Worm (Caenorhabditis elegans) whole organism, young adult: ENCODE results near the gene C07G1.15.

Source experiments
- B0035.1 ChIP-seq: sonication (generic microtip); optimal IDR thresholded peaks from 2 replicates; lab custom pipeline; 2016; ENCODE audit warnings: missing genetic modification characterization, mild to moderate bottlenecking, missing compliant biosample characterization, missing genotype, missing genetic modification reagents
- B0261.1 ChIP-seq: sonication (generic microtip); optimal IDR thresholded peaks from 2 replicates; lab custom pipeline; 2016; ENCODE audit warnings: mild to moderate bottlenecking, missing genetic modification characterization, moderate library complexity, missing compliant biosample characterization
- C17E4.6 ChIP-seq: fragments of 200-800 bp; sonication (Bioruptor generic); IDR thresholded peaks from 2 replicates; pipeline ENCODE4 v1.3.6; 2022; ENCODE audit warnings: missing genetic modification reagents, missing genetic modification characterization, missing compliant biosample characterization
- F23B12.7 ChIP-seq: sonication (generic microtip); optimal IDR thresholded peaks from 2 replicates; lab custom pipeline; 2017; ENCODE audit warnings: missing genetic modification characterization, mild to moderate bottlenecking, missing compliant biosample characterization, antibody characterized with exemption, moderate library complexity; ENCODE audit not compliant: insufficient read depth
- F33H1.4 ChIP-seq: fragments of 200-800 bp; sonication (Bioruptor generic); IDR thresholded peaks from 2 replicates; pipeline ENCODE4 v1.3.6; 2022; ENCODE audit warnings: missing genetic modification reagents, missing genetic modification characterization, missing compliant biosample characterization
- T07F8.4 ChIP-seq: sonication (generic microtip); optimal IDR thresholded peaks from 2 replicates; lab custom pipeline; 2016; ENCODE audit warnings: mild to moderate bottlenecking, missing genetic modification characterization, moderate library complexity, missing compliant biosample characterization
- T26A5.8 ChIP-seq: sonication (generic microtip); optimal IDR thresholded peaks from 2 replicates; lab custom pipeline; 2016; ENCODE audit warnings: missing genetic modification characterization, missing compliant biosample characterization
- Y53F4B.3 ChIP-seq: fragments of 200-800 bp; sonication (Bioruptor generic); IDR thresholded peaks from 2 replicates; pipeline ENCODE4 v1.3.6; 2022; ENCODE audit warnings: missing genetic modification reagents, missing genetic modification characterization, missing compliant biosample characterization
- Y56A3A.18 ChIP-seq: fragments of 200-800 bp; sonication (Bioruptor generic); IDR thresholded peaks from 2 replicates; pipeline ENCODE4 v1.3.6; 2022; ENCODE audit warnings: missing genetic modification reagents, missing genetic modification characterization, missing compliant biosample characterization
- aptf-2 ChIP-seq: fragments of 200-800 bp; sonication (Bioruptor generic); conservative IDR thresholded peaks from 2 replicates; pipeline ENCODE4 v1.3.6; 2022; ENCODE audit warnings: missing genetic modification reagents, missing genetic modification characterization, missing compliant biosample characterization
- attf-5 ChIP-seq: fragments of 200-800 bp; sonication (Bioruptor generic); optimal IDR thresholded peaks from 2 replicates; lab custom pipeline; 2018; ENCODE audit warnings: mild to moderate bottlenecking, missing genetic modification characterization, missing compliant biosample characterization
- attf-6 ChIP-seq: fragments of 200-800 bp; sonication (Bioruptor generic); IDR thresholded peaks from 2 replicates; pipeline ENCODE4 v1.3.6; 2022; ENCODE audit warnings: missing genetic modification reagents, missing genetic modification characterization, missing compliant biosample characterization
- cebp-1 ChIP-seq, 2 experiments: fragments of 200-800 bp in 1 of 2; sonication (Bioruptor generic) in 1 of 2; sonication (generic microtip) in 1 of 2; IDR thresholded peaks in 1 of 2; optimal IDR thresholded peaks in 1 of 2; 2 replicates each; pipeline versions ENCODE4 v1.3.6 to Lab custom; 2017 to 2022; ENCODE audit warnings: missing compliant biosample characterization in 2 of 2, missing genetic modification characterization in 2 of 2, mild to moderate bottlenecking in 1 of 2, missing genetic modification reagents in 1 of 2, moderate library complexity in 1 of 2
- ceh-40 ChIP-seq: fragments of 200-800 bp; sonication (Bioruptor generic); IDR thresholded peaks from 2 replicates; pipeline ENCODE4 v1.3.6; 2022; ENCODE audit warnings: missing genetic modification characterization, missing compliant biosample characterization
- ceh-79 ChIP-seq: sonication (generic microtip); optimal IDR thresholded peaks from 2 replicates; lab custom pipeline; 2017; ENCODE audit warnings: mild to moderate bottlenecking, missing genetic modification characterization, missing compliant biosample characterization
- egrh-3 ChIP-seq: fragments of 200-800 bp; sonication (Bioruptor generic); IDR thresholded peaks from 2 replicates; pipeline ENCODE4 v1.3.6; 2022; ENCODE audit warnings: missing genetic modification reagents, missing genetic modification characterization, missing compliant biosample characterization
- hmg-20 ChIP-seq: fragments of 200-800 bp; sonication (Bioruptor generic); IDR thresholded peaks from 2 replicates; pipeline ENCODE4 v1.3.6; 2022; ENCODE audit warnings: missing genetic modification reagents, missing genetic modification characterization, missing compliant biosample characterization
- hsf-1 ChIP-seq: fragments of 200-800 bp; sonication (Bioruptor generic); IDR thresholded peaks from 2 replicates; pipeline ENCODE4 v1.3.6; 2022; ENCODE audit warnings: missing genetic modification reagents, missing genetic modification characterization, missing compliant biosample characterization
- let-526 ChIP-seq: fragments of 200-800 bp; sonication (Bioruptor generic); IDR thresholded peaks from 2 replicates; pipeline ENCODE4 v1.3.6; 2022; ENCODE audit warnings: missing genetic modification reagents, missing genetic modification characterization, missing compliant biosample characterization
- lin-54 ChIP-seq: fragments of 200-800 bp; sonication (Bioruptor generic); optimal IDR thresholded peaks from 2 replicates; lab custom pipeline; 2018; ENCODE audit warnings: mild to moderate bottlenecking, missing genetic modification characterization, missing compliant biosample characterization
- lsl-1 ChIP-seq: fragments of 200-800 bp; sonication (Bioruptor generic); optimal IDR thresholded peaks from 2 replicates; lab custom pipeline; 2018; ENCODE audit warnings: mild to moderate bottlenecking, missing genetic modification characterization, moderate library complexity, missing compliant biosample characterization
- nfya-2 ChIP-seq: fragments of 200-800 bp; sonication (Bioruptor generic); IDR thresholded peaks from 2 replicates; pipeline ENCODE4 v1.3.6; 2022; ENCODE audit warnings: missing genetic modification reagents, missing genetic modification characterization, missing compliant biosample characterization
- nhr-27 ChIP-seq: fragments of 200-800 bp; sonication (Bioruptor generic); optimal IDR thresholded peaks from 2 replicates; lab custom pipeline; 2018; ENCODE audit warnings: mild to moderate bottlenecking, missing genetic modification characterization, moderate library complexity, missing compliant biosample characterization
- nhr-80 ChIP-seq: sonication (generic microtip); optimal IDR thresholded peaks from 2 replicates; lab custom pipeline; 2016; ENCODE audit warnings: missing genetic modification characterization, missing compliant biosample characterization
- pha-4 ChIP-seq: fragments of 150-350 bp; sonication (generic microtip); optimal IDR thresholded peaks from 2 replicates; lab custom pipeline; 2014; ENCODE audit warnings: missing biosample characterization, missing genetic modification reagents, missing genetic modification characterization
- rcor-1 ChIP-seq: fragments of 200-800 bp; sonication (Bioruptor generic); IDR thresholded peaks from 2 replicates; pipeline ENCODE4 v1.3.6; 2022; ENCODE audit warnings: missing genetic modification reagents, missing genetic modification characterization, missing compliant biosample characterization
- sdz-38 ChIP-seq: sonication (generic microtip); optimal IDR thresholded peaks from 2 replicates; lab custom pipeline; 2016; ENCODE audit warnings: missing genotype, missing genetic modification characterization, missing compliant biosample characterization
- sea-2 ChIP-seq: fragments of 200-800 bp; sonication (Bioruptor generic); IDR thresholded peaks from 2 replicates; pipeline ENCODE4 v1.3.6; 2022; ENCODE audit warnings: missing genetic modification characterization, missing compliant biosample characterization
- snpc-1.3 ChIP-seq: sonication (generic microtip); optimal IDR thresholded peaks from 2 replicates; lab custom pipeline; 2017; ENCODE audit warnings: missing genetic modification characterization, mild to moderate bottlenecking, missing compliant biosample characterization, antibody characterized with exemption, moderate library complexity, missing genotype, missing genetic modification reagents; ENCODE audit not compliant: insufficient read depth
- snpc-4 ChIP-seq, 5 experiments: fragments of 150-350 bp in 1 of 5; sonication (generic microtip) in 4 of 5; optimal IDR thresholded peaks; 2 replicates each; lab custom pipeline; 2014 to 2018; ENCODE audit warnings: missing genetic modification characterization in 5 of 5, missing biosample characterization in 3 of 5, antibody characterized with exemption in 2 of 5, mild to moderate bottlenecking in 2 of 5, missing compliant biosample characterization in 2 of 5, missing genotype in 2 of 5, moderate library complexity in 2 of 5, missing genetic modification reagents in 1 of 5
- sptf-2 ChIP-seq: fragments of 200-800 bp; sonication (Bioruptor generic); optimal IDR thresholded peaks from 2 replicates; lab custom pipeline; 2018; ENCODE audit warnings: mild to moderate bottlenecking, missing genetic modification characterization, missing compliant biosample characterization
- tbp1 ChIP-seq: fragments of 200-800 bp; sonication (Bioruptor generic); optimal IDR thresholded peaks from 2 replicates; lab custom pipeline; 2018; ENCODE audit warnings: mild to moderate bottlenecking, missing genetic modification characterization, missing compliant biosample characterization
- tbx-9 ChIP-seq: sonication (generic microtip); optimal IDR thresholded peaks from 2 replicates; lab custom pipeline; 2016; ENCODE audit warnings: borderline replicate concordance, missing genetic modification characterization, inconsistent platforms, missing compliant biosample characterization
- unc-62 ChIP-seq: fragments of 150-350 bp; optimal IDR thresholded peaks from 2 replicates; lab custom pipeline; 2014; ENCODE audit warnings: missing biosample characterization, missing genetic modification reagents, missing genetic modification characterization
- xnd-1 ChIP-seq: sonication (generic microtip); optimal IDR thresholded peaks from 2 replicates; lab custom pipeline; 2016; ENCODE audit warnings: missing genotype, missing genetic modification reagents, missing genetic modification characterization, missing compliant biosample characterization
- zfh-2 ChIP-seq: fragments of 200-800 bp; sonication (Bioruptor generic); conservative IDR thresholded peaks from 2 replicates; pipeline ENCODE4 v1.3.6; 2022; ENCODE audit warnings: missing genetic modification reagents, missing genetic modification characterization, missing compliant biosample characterization
- ztf-18 ChIP-seq: sonication (generic microtip); optimal IDR thresholded peaks from 2 replicates; lab custom pipeline; 2016; ENCODE audit warnings: missing genotype, mild to moderate bottlenecking, missing genetic modification characterization, missing compliant biosample characterization
- ztf-3 ChIP-seq: fragments of 200-800 bp; sonication (Bioruptor generic); optimal IDR thresholded peaks from 2 replicates; lab custom pipeline; 2018; ENCODE audit warnings: mild to moderate bottlenecking, missing genetic modification characterization, missing compliant biosample characterization
- ztf-6 ChIP-seq: fragments of 200-800 bp; sonication (Bioruptor generic); IDR thresholded peaks from 2 replicates; pipeline ENCODE4 v1.3.6; 2022; ENCODE audit warnings: missing genetic modification reagents, missing genetic modification characterization, missing compliant biosample characterization

Gene C07G1.15

ce11 chrIV:8159995-8160394 lies 9.8 kb upstream of the C07G1.15 start:
- TF ChIP-seq egrh-3 (GFP tag; lab: Robert Waterston, UW) (no peak), sea-2 (GFP tag; lab: Robert Waterston, UW) (no peak), B0035.1 (no peak), aptf-2 (GFP tag; lab: Robert Waterston, UW) (no peak), lsl-1 (GFP tag; lab: Kevin White, UChicago) (no peak), C17E4.6 (GFP tag; lab: Robert Waterston, UW) (no peak), T07F8.4 (tag; lab: Kevin White, UChicago) (no peak), B0261.1 (tag; lab: Kevin White, UChicago) (no peak), nhr-27 (tag; lab: Kevin White, UChicago) (no peak), unc-62 (GFP tag; lab: Kevin White, UChicago) (no peak), sdz-38 (tag; lab: Kevin White, UChicago) (no peak), snpc-4 (GFP tag; optimal IDR thresholded peaks at IDR 0.05; lab: Kevin White, UChicago) (no peak), snpc-4 (tag; optimal IDR thresholded peaks at IDR 0.05; lab: Kevin White, UChicago) (no peak), snpc-1.3 (tag; lab: Kevin White, UChicago) (no peak), sptf-2 (GFP tag; lab: Kevin White, UChicago) (no peak), T26A5.8 (no peak), Y53F4B.3 (GFP tag; lab: Robert Waterston, UW) (no peak)

- no peak for TF ChIP-seq ztf-3 (GFP tag; lab: Kevin White, UChicago)
- no peak for TF ChIP-seq F33H1.4
- TF ChIP-seq nfya-2 (GFP tag; lab: Robert Waterston, UW) = no peak
- TF ChIP-seq xnd-1 (tag; lab: Kevin White, UChicago) = no peak
- no peak for TF ChIP-seq B0261.1 (tag; lab: Kevin White, UChicago)
- no peak for TF ChIP-seq cebp-1 (GFP tag; IDR thresholded peaks at IDR 0.05; lab: Robert Waterston, UW)
- no peak for TF ChIP-seq cebp-1 (tag; optimal IDR thresholded peaks at IDR 0.05; lab: Kevin White, UChicago)
- peak; percentile 41 for TF ChIP-seq nhr-80 (tag; lab: Kevin White, UChicago)
- TF ChIP-seq, all 124 proteins: peak for 1
Observed at ce11 chrIV:8161774-8162173, 8.0 kb upstream of the C07G1.15 start.

- TF ChIP-seq zfh-2 (GFP tag; lab: Robert Waterston, UW) (no peak), tbp1 (GFP tag; lab: Kevin White, UChicago) (no peak), F23B12.7 (no peak), hsf-1 (GFP tag; lab: Robert Waterston, UW) (no peak), hmg-20 (GFP tag; lab: Robert Waterston, UW) (no peak), nhr-80 (tag; lab: Kevin White, UChicago) (peak; percentile 69), Y56A3A.18 (GFP tag; lab: Robert Waterston, UW) (no peak), tbx-9 (tag; lab: Kevin White, UChicago) (no peak)
Observed at ce11 chrIV:8163687-8164086, 6.1 kb upstream of the C07G1.15 start, which contains the start of gene clec-51. clec-51 (minus strand) TSS chrIV:8163800.

ce11 chrIV:8164515-8164914 lies 5.3 kb upstream of the C07G1.15 start:
- TF ChIP-seq ztf-18 (tag; lab: Kevin White, UChicago) = no peak

ce11 chrIV:8165950-8166349 lies 3.8 kb upstream of the C07G1.15 start, which contains the start of gene B0218.7:
B0218.7 (minus strand) TSS chrIV:8166050.
- TF ChIP-seq attf-6 (no peak), ztf-6 (GFP tag; lab: Robert Waterston, UW) (no peak), attf-5 (no peak), let-526 (GFP tag; lab: Robert Waterston, UW) (no peak), rcor-1 (GFP tag; lab: Robert Waterston, UW) (no peak), T07F8.4 (tag; lab: Kevin White, UChicago) (no peak), pha-4 (tag; lab: Kevin White, UChicago) (no peak), lin-54 (no peak), ceh-79 (tag; lab: Kevin White, UChicago) (no peak), ceh-40 (GFP tag; lab: Robert Waterston, UW) (no peak)
